Worm (Caenorhabditis elegans): ENCODE results near the gene F40G12.7.

The F40G12.7 gene

DNA sequence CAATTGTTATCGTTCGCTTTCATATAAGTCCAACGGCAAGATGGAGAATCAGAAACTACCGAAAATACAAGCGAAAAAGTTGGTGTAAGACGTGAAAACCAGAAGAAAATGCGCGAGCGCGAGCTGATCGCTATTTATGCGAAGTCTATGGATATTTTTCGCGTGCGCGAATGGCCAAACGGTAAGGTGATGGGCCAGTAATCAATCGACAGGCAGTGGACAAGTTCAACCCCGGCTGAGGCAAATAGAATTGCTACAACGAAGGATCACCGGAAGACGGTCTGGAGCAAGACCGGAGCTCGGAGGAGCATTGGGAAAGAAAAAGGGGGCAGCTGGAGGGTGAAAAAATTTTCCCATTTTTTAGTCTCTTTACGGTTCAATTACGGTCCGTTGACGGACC is 36.9 kb upstream of the F40G12.7 start (continued):
- TF ChIP-seq rpc-1 (optimal IDR thresholded peaks at IDR 0.05) (peak; percentile 35), rpc-1 (tag; optimal IDR thresholded peaks at IDR 0.05) (peak; percentile 65), ztf-25 (GFP tag; IDR thresholded peaks at IDR 0.05) (peak; percentile 95), ztf-28 (GFP tag; IDR thresholded peaks at IDR 0.05) (0 out of 2 replicates have a peak, but pooled peaks have one; percentile 29), bed-1 (GFP tag; IDR thresholded peaks at IDR 0.05) (0 out of 2 replicates have a peak, but pooled peaks have one; percentile 78), D2030.7 (GFP tag; IDR thresholded peaks at IDR 0.05) (peak; percentile 94), Y53F4B.3 (GFP tag; IDR thresholded peaks at IDR 0.05) (0 out of 2 replicates have a peak, but pooled peaks have one; percentile 18), tbp1 (GFP tag; optimal IDR thresholded peaks at IDR 0.05) (peak; percentile 81), Y79H2A.3 (GFP tag; conservative IDR thresholded peaks at IDR 0.05) (0 out of 2 replicates have a peak, but pooled peaks have one; percentile 18)

ce11 chrV:14240694-14241201 is 33.6 kb upstream of the F40G12.7 start, which contains the start of gene K02E11.10:
Gene K02E11.10, minus strand, starts transcription at chrV:14241151.
- TF ChIP-seq egrh-3 (GFP tag; IDR thresholded peaks at IDR 0.05): peak; percentile 96
- no peak for TF ChIP-seq him-1 (tag; optimal IDR thresholded peaks at IDR 0.05)
- TF ChIP-seq bed-1 (GFP tag; IDR thresholded peaks at IDR 0.05): 0 out of 2 replicates have a peak, but pooled peaks have one; percentile 28
- no peak for TF ChIP-seq zim-3 (tag; optimal IDR thresholded peaks at IDR 0.05)
- peak; percentile 13 for TF ChIP-seq fkh-3 (tag; optimal IDR thresholded peaks at IDR 0.05)

- TF ChIP-seq lin-26 (GFP tag; IDR thresholded peaks at IDR 0.05) (no peak), cebp-2 (GFP tag; IDR thresholded peaks at IDR 0.05) (no peak), ceh-27 (GFP tag; optimal IDR thresholded peaks at IDR 0.05) (no peak), mel-28 (tag; optimal IDR thresholded peaks at IDR 0.05; ENCODE audit: borderline replicate concordance) (no peak), lin-40 (tag; optimal IDR thresholded peaks at IDR 0.05) (no peak), snpc-1.3 (tag; optimal IDR thresholded peaks at IDR 0.05; ENCODE audit: insufficient read depth) (no peak), rpc-1 (optimal IDR thresholded peaks at IDR 0.05) (no peak), rpc-1 (tag; optimal IDR thresholded peaks at IDR 0.05) (no peak), ztf-6 (GFP tag; IDR thresholded peaks at IDR 0.05) (no peak), repo-1 (tag; optimal IDR thresholded peaks at IDR 0.05) (no peak), F10E7.11 (tag; optimal IDR thresholded peaks at IDR 0.05) (no peak), tbp1 (GFP tag; optimal IDR thresholded peaks at IDR 0.05) (no peak)
These were observed 30.5 kb upstream of the F40G12.7 start, which contains the start of gene sre-7 for ce11 chrV:14243904-14244303. Gene sre-7, plus strand, starts transcription at chrV:14244204.

DNA sequence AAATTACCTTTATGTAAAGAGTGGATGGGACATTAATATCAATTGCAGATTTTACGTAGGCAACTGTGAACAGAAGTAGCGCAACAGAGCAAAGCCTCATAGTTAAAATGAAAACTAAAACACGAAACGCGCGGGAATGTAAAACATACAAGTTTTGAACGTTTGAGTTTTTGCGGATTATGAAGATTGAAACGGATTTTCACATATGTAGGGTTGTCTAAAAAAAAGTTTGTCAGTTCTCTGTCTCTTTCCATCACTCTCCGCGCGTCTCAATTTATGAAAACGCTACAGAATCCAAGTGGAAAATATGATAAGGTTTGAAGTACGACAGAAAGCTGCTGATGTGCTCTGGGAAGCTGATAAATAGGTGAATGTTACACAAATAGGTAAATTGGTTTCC is 27.6 kb upstream of the F40G12.7 start, which contains the start of gene K02E11.3:
Gene K02E11.3 (minus strand): TSS at position 101 of the 400 bp plus-strand sequence.
- TF ChIP-seq die-1 (tag; optimal IDR thresholded peaks at IDR 0.05): no peak
- no peak for TF ChIP-seq lin-40 (tag; optimal IDR thresholded peaks at IDR 0.05)
- TF ChIP-seq madf-6 (GFP tag; IDR thresholded peaks at IDR 0.05): no peak
- no peak for TF ChIP-seq bed-1 (GFP tag; IDR thresholded peaks at IDR 0.05)
- no peak for TF ChIP-seq ets-4 (GFP tag; optimal IDR thresholded peaks at IDR 0.05)
- TF ChIP-seq rpc-1 (optimal IDR thresholded peaks at IDR 0.05): no peak
- no peak for TF ChIP-seq rpc-1 (tag; optimal IDR thresholded peaks at IDR 0.05)
- no peak for TF ChIP-seq ztf-26 (tag; optimal IDR thresholded peaks at IDR 0.05)
- TF ChIP-seq dox-1 (GFP tag; IDR thresholded peaks at IDR 0.05): no peak
- TF ChIP-seq mcd-1 (GFP tag; IDR thresholded peaks at IDR 0.05): no peak
- TF ChIP-seq nfyb-1 (GFP tag; IDR thresholded peaks at IDR 0.05): no peak
- TF ChIP-seq hmg-1.2 (GFP tag; IDR thresholded peaks at IDR 0.05): no peak
- no peak for TF ChIP-seq dpff-1 (tag; optimal IDR thresholded peaks at IDR 0.05)
- no peak for TF ChIP-seq zfh-2 (GFP tag; conservative IDR thresholded peaks at IDR 0.05)
- no peak for TF ChIP-seq aptf-3 (GFP tag; IDR thresholded peaks at IDR 0.05)
- TF ChIP-seq ztf-3 (GFP tag; optimal IDR thresholded peaks at IDR 0.05): no peak
- no peak for TF ChIP-seq snpc-3.4 (tag; optimal IDR thresholded peaks at IDR 0.05)
- TF ChIP-seq Y95B8A.8 (GFP tag; IDR thresholded peaks at IDR 0.05): no peak
- no peak for TF ChIP-seq Y79H2A.3 (GFP tag; conservative IDR thresholded peaks at IDR 0.05)
- no peak for TF ChIP-seq athp-1 (tag; optimal IDR thresholded peaks at IDR 0.05)
- TF ChIP-seq attf-3 (GFP tag; conservative IDR thresholded peaks at IDR 0.05): no peak
